Worm (Caenorhabditis elegans) whole organism, young adult: ENCODE data around the gene hrg-6.

Experiments used
- B0035.1 ChIP-seq: sonication (generic microtip); optimal IDR thresholded peaks from 2 replicates; lab custom pipeline; 2016; ENCODE audit warnings: missing genetic modification characterization, mild to moderate bottlenecking, missing compliant biosample characterization, missing genotype, missing genetic modification reagents
- B0261.1 ChIP-seq: sonication (generic microtip); optimal IDR thresholded peaks from 2 replicates; lab custom pipeline; 2016; ENCODE audit warnings: mild to moderate bottlenecking, missing genetic modification characterization, moderate library complexity, missing compliant biosample characterization
- B0336.3 ChIP-seq: fragments of 200-800 bp; sonication (Bioruptor generic); IDR thresholded peaks from 2 replicates; pipeline ENCODE4 v1.3.6; 2022; ENCODE audit warnings: missing genetic modification characterization, missing compliant biosample characterization
- C17E4.6 ChIP-seq: fragments of 200-800 bp; sonication (Bioruptor generic); IDR thresholded peaks from 2 replicates; pipeline ENCODE4 v1.3.6; 2022; ENCODE audit warnings: missing genetic modification reagents, missing genetic modification characterization, missing compliant biosample characterization
- F37B4.10 ChIP-seq: fragments of 200-800 bp; sonication (Bioruptor generic); IDR thresholded peaks from 2 replicates; pipeline ENCODE4 v1.3.6; 2022; ENCODE audit warnings: missing genetic modification characterization, missing compliant biosample characterization
- F49E8.2 ChIP-seq: sonication (generic microtip); optimal IDR thresholded peaks from 3 replicates; lab custom pipeline; 2017; ENCODE audit warnings: missing genetic modification characterization, mild to moderate bottlenecking, missing compliant biosample characterization, antibody characterized with exemption, moderate library complexity; ENCODE audit not compliant: insufficient read depth
- F57C9.4 ChIP-seq: sonication (generic microtip); optimal IDR thresholded peaks from 2 replicates; lab custom pipeline; 2017; ENCODE audit warnings: mild to moderate bottlenecking, missing genetic modification characterization, missing compliant biosample characterization
- K11D2.4 ChIP-seq: fragments of 200-800 bp; sonication (Bioruptor generic); IDR thresholded peaks from 2 replicates; pipeline ENCODE4 v1.3.6; 2022; ENCODE audit warnings: missing genetic modification reagents, missing genetic modification characterization, missing compliant biosample characterization
- Y67H2A.10 ChIP-seq: fragments of 200-800 bp; sonication (Bioruptor generic); conservative IDR thresholded peaks from 2 replicates; pipeline ENCODE4 v1.3.6; 2022; ENCODE audit warnings: missing genetic modification reagents, missing genetic modification characterization, missing compliant biosample characterization
- Y79H2A.3 ChIP-seq: fragments of 200-800 bp; sonication (Bioruptor generic); conservative IDR thresholded peaks from 2 replicates; pipeline ENCODE4 v1.3.6; 2022; ENCODE audit warnings: missing genetic modification reagents, missing genetic modification characterization, missing compliant biosample characterization
- ZK185.1 ChIP-seq: sonication (generic microtip); optimal IDR thresholded peaks from 2 replicates; lab custom pipeline; 2016; ENCODE audit warnings: mild to moderate bottlenecking, missing genetic modification characterization, missing compliant biosample characterization; ENCODE audit not compliant: poor library complexity, severe bottlenecking
- akir-1 ChIP-seq: fragments of 200-800 bp; sonication (Bioruptor generic); optimal IDR thresholded peaks from 2 replicates; lab custom pipeline; 2018; ENCODE audit warnings: mild to moderate bottlenecking, missing genetic modification characterization, moderate library complexity, missing compliant biosample characterization
- atf-7 ChIP-seq: sonication (generic microtip); optimal IDR thresholded peaks from 2 replicates; lab custom pipeline; 2017; ENCODE audit warnings: mild to moderate bottlenecking, missing genetic modification characterization, missing compliant biosample characterization
- athp-1 ChIP-seq: sonication (generic microtip); optimal IDR thresholded peaks from 2 replicates; lab custom pipeline; 2017; ENCODE audit warnings: mild to moderate bottlenecking, missing genetic modification characterization, missing compliant biosample characterization
- attf-3 ChIP-seq: fragments of 200-800 bp; sonication (Bioruptor generic); conservative IDR thresholded peaks from 2 replicates; pipeline ENCODE4 v1.3.6; 2022; ENCODE audit warnings: missing genetic modification reagents, missing genetic modification characterization, missing compliant biosample characterization
- bed-2 ChIP-seq: fragments of 200-800 bp; sonication (Bioruptor generic); IDR thresholded peaks from 2 replicates; pipeline ENCODE4 v1.3.6; 2022; ENCODE audit warnings: missing genetic modification reagents, missing genetic modification characterization, missing compliant biosample characterization
- cebp-1 ChIP-seq, 2 experiments: fragments of 200-800 bp in 1 of 2; sonication (Bioruptor generic) in 1 of 2; sonication (generic microtip) in 1 of 2; IDR thresholded peaks in 1 of 2; optimal IDR thresholded peaks in 1 of 2; 2 replicates each; pipeline versions ENCODE4 v1.3.6 to Lab custom; 2017 to 2022; ENCODE audit warnings: missing compliant biosample characterization in 2 of 2, missing genetic modification characterization in 2 of 2, mild to moderate bottlenecking in 1 of 2, missing genetic modification reagents in 1 of 2, moderate library complexity in 1 of 2
- cebp-2 ChIP-seq: fragments of 200-800 bp; sonication (Bioruptor generic); IDR thresholded peaks from 2 replicates; pipeline ENCODE4 v1.3.6; 2022; ENCODE audit warnings: missing genetic modification characterization, missing compliant biosample characterization
- ceh-27 ChIP-seq: fragments of 200-800 bp; sonication (Bioruptor generic); optimal IDR thresholded peaks from 2 replicates; lab custom pipeline; 2018; ENCODE audit warnings: mild to moderate bottlenecking, missing genetic modification characterization, moderate library complexity, missing compliant biosample characterization
- ceh-40 ChIP-seq: fragments of 200-800 bp; sonication (Bioruptor generic); IDR thresholded peaks from 2 replicates; pipeline ENCODE4 v1.3.6; 2022; ENCODE audit warnings: missing genetic modification characterization, missing compliant biosample characterization
- ceh-91 ChIP-seq: fragments of 200-800 bp; sonication (Bioruptor generic); IDR thresholded peaks from 2 replicates; pipeline ENCODE4 v1.3.6; 2022; ENCODE audit warnings: missing genetic modification reagents, missing genetic modification characterization, missing compliant biosample characterization
- die-1 ChIP-seq: sonication (generic microtip); optimal IDR thresholded peaks from 2 replicates; lab custom pipeline; 2016; ENCODE audit warnings: missing genotype, mild to moderate bottlenecking, missing genetic modification characterization, missing compliant biosample characterization
- dpff-1 ChIP-seq: sonication (generic microtip); optimal IDR thresholded peaks from 2 replicates; lab custom pipeline; 2017; ENCODE audit warnings: mild to moderate bottlenecking, missing genetic modification characterization, missing compliant biosample characterization
- efl-1 ChIP-seq: fragments of 150-350 bp; optimal IDR thresholded peaks from 2 replicates; lab custom pipeline; 2014; ENCODE audit warnings: missing biosample characterization, missing genetic modification reagents, missing genetic modification characterization
- egl-44 ChIP-seq: fragments of 200-800 bp; sonication (Bioruptor generic); IDR thresholded peaks from 2 replicates; pipeline ENCODE4 v1.3.6; 2022; ENCODE audit warnings: missing genetic modification reagents, missing genetic modification characterization, missing compliant biosample characterization
- fkh-3 ChIP-seq: sonication (generic microtip); optimal IDR thresholded peaks from 2 replicates; lab custom pipeline; 2016; ENCODE audit warnings: mild to moderate bottlenecking, missing genetic modification characterization, missing compliant biosample characterization
- gei-17 ChIP-seq: fragments of 200-800 bp; sonication (Bioruptor generic); optimal IDR thresholded peaks from 2 replicates; lab custom pipeline; 2018; ENCODE audit warnings: mild to moderate bottlenecking, missing genetic modification characterization, missing compliant biosample characterization
- him-1 ChIP-seq: sonication (generic microtip); optimal IDR thresholded peaks from 2 replicates; lab custom pipeline; 2016; ENCODE audit warnings: missing genotype, missing genetic modification reagents, missing genetic modification characterization, missing compliant biosample characterization
- hlh-12 ChIP-seq: sonication (generic microtip); optimal IDR thresholded peaks from 2 replicates; lab custom pipeline; 2016; ENCODE audit warnings: missing genetic modification characterization, missing compliant biosample characterization
- let-607 ChIP-seq, 2 experiments: fragments of 200-800 bp in 1 of 2; sonication (Bioruptor generic) in 1 of 2; sonication (generic microtip) in 1 of 2; optimal IDR thresholded peaks; 2 replicates each; lab custom pipeline; 2016 to 2018; ENCODE audit warnings: mild to moderate bottlenecking in 2 of 2, missing compliant biosample characterization in 2 of 2, missing genetic modification characterization in 2 of 2, moderate library complexity in 2 of 2, missing genotype in 1 of 2
- lin-54 ChIP-seq: fragments of 200-800 bp; sonication (Bioruptor generic); optimal IDR thresholded peaks from 2 replicates; lab custom pipeline; 2018; ENCODE audit warnings: mild to moderate bottlenecking, missing genetic modification characterization, missing compliant biosample characterization
- mel-28 ChIP-seq: sonication (generic microtip); optimal IDR thresholded peaks from 2 replicates; lab custom pipeline; 2016; ENCODE audit warnings: borderline replicate concordance, mild to moderate bottlenecking, missing genetic modification characterization, missing compliant biosample characterization
- mes-4 ChIP-seq: sonication (generic microtip); optimal IDR thresholded peaks from 2 replicates; lab custom pipeline; 2016; ENCODE audit warnings: missing genotype, missing genetic modification characterization, missing compliant biosample characterization
- mxl-1 ChIP-seq: sonication (generic microtip); optimal IDR thresholded peaks from 2 replicates; lab custom pipeline; 2016; ENCODE audit warnings: missing genetic modification characterization, missing compliant biosample characterization
- nhr-179 ChIP-seq: sonication (generic microtip); optimal IDR thresholded peaks from 2 replicates; lab custom pipeline; 2016; ENCODE audit warnings: mild to moderate bottlenecking, missing genetic modification characterization, missing compliant biosample characterization
- nhr-27 ChIP-seq: fragments of 200-800 bp; sonication (Bioruptor generic); optimal IDR thresholded peaks from 2 replicates; lab custom pipeline; 2018; ENCODE audit warnings: mild to moderate bottlenecking, missing genetic modification characterization, moderate library complexity, missing compliant biosample characterization
- nhr-80 ChIP-seq: sonication (generic microtip); optimal IDR thresholded peaks from 2 replicates; lab custom pipeline; 2016; ENCODE audit warnings: missing genetic modification characterization, missing compliant biosample characterization
- pha-4 ChIP-seq: fragments of 150-350 bp; sonication (generic microtip); optimal IDR thresholded peaks from 2 replicates; lab custom pipeline; 2014; ENCODE audit warnings: missing biosample characterization, missing genetic modification reagents, missing genetic modification characterization
- rpc-1 ChIP-seq, 2 experiments: fragments of 150-350 bp in 1 of 2; sonication (generic microtip) in 1 of 2; optimal IDR thresholded peaks; 2 replicates each; lab custom pipeline; 2014 to 2018; ENCODE audit warnings: missing biosample characterization in 1 of 2, missing genetic modification characterization in 1 of 2, missing genetic modification reagents in 1 of 2, missing genotype in 1 of 2
- sdz-38 ChIP-seq: sonication (generic microtip); optimal IDR thresholded peaks from 2 replicates; lab custom pipeline; 2016; ENCODE audit warnings: missing genotype, missing genetic modification characterization, missing compliant biosample characterization
- sptf-2 ChIP-seq: fragments of 200-800 bp; sonication (Bioruptor generic); optimal IDR thresholded peaks from 2 replicates; lab custom pipeline; 2018; ENCODE audit warnings: mild to moderate bottlenecking, missing genetic modification characterization, missing compliant biosample characterization
- tlf-1 ChIP-seq: fragments of 200-800 bp; sonication (Bioruptor generic); optimal IDR thresholded peaks from 2 replicates; lab custom pipeline; 2018; ENCODE audit warnings: mild to moderate bottlenecking, missing genetic modification characterization, missing compliant biosample characterization
- unc-62 ChIP-seq: fragments of 150-350 bp; optimal IDR thresholded peaks from 2 replicates; lab custom pipeline; 2014; ENCODE audit warnings: missing biosample characterization, missing genetic modification reagents, missing genetic modification characterization
- ztf-18 ChIP-seq: sonication (generic microtip); optimal IDR thresholded peaks from 2 replicates; lab custom pipeline; 2016; ENCODE audit warnings: missing genotype, mild to moderate bottlenecking, missing genetic modification characterization, missing compliant biosample characterization
- ztf-25 ChIP-seq: fragments of 200-800 bp; sonication (Bioruptor generic); IDR thresholded peaks from 2 replicates; pipeline ENCODE4 v1.3.6; 2022; ENCODE audit warnings: missing genetic modification reagents, missing genetic modification characterization, missing compliant biosample characterization
- ztf-28 ChIP-seq: fragments of 200-800 bp; sonication (Bioruptor generic); IDR thresholded peaks from 2 replicates; pipeline ENCODE4 v1.3.6; 2022; ENCODE audit warnings: missing genetic modification reagents, missing genetic modification characterization, missing compliant biosample characterization
- ztf-6 ChIP-seq: fragments of 200-800 bp; sonication (Bioruptor generic); IDR thresholded peaks from 2 replicates; pipeline ENCODE4 v1.3.6; 2022; ENCODE audit warnings: missing genetic modification reagents, missing genetic modification characterization, missing compliant biosample characterization

hrg-6 gene

DNA sequence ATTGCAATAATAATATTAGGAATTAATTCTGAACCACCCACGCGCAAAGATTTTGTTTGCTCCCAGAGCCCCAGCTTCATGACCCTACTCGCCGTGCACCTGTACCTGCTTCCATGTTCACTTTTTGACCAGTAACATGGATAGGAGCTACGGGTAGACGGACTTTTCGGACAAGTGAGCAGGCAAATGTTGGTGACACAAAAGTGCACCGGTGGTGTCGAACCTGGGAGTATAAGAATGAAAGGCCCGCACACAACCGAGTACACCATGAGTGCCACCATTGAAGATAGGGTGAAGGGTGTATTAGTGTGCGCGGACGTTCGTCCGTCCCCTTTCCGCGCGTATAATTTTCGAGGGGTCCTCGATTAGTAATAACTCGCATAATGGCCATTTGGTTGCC, 6.4 kb upstream of the hrg-6 start (continued):
- peak; percentile 51 for TF ChIP-seq nhr-179 (tag; lab: Kevin White, UChicago)
- TF ChIP-seq ZK185.1 (tag; lab: Kevin White, UChicago), result peak; percentile 88
- TF ChIP-seq sdz-38 (tag; lab: Kevin White, UChicago), result peak; percentile 64
- TF ChIP-seq lin-54, result peak; percentile 77
- TF ChIP-seq ceh-91 (GFP tag; lab: Robert Waterston, UW), result peak; percentile 47
- peak; percentile 25 for TF ChIP-seq nhr-80 (tag; lab: Kevin White, UChicago)
- TF ChIP-seq efl-1 (GFP tag; lab: Kevin White, UChicago), result peak; percentile 18
- peak; percentile 85 for TF ChIP-seq ceh-27
- TF ChIP-seq unc-62 (GFP tag; lab: Kevin White, UChicago), result no peak
- peak; percentile 96 for TF ChIP-seq fkh-3
- 0 out of 2 replicates have a peak, but pooled peaks have one; percentile 51 for TF ChIP-seq K11D2.4 (GFP tag; lab: Robert Waterston, UW)
- peak; percentile 79; the same call in 1 of the 2 replicates for TF ChIP-seq Y79H2A.3 (GFP tag; lab: Robert Waterston, UW)
- peak; percentile 43; the same call in 1 of the 2 replicates for TF ChIP-seq C17E4.6 (GFP tag; lab: Robert Waterston, UW)
- peak; percentile 88 for TF ChIP-seq F49E8.2 (tag; lab: Kevin White, UChicago)
- peak; percentile 97 for TF ChIP-seq sptf-2 (GFP tag; lab: Kevin White, UChicago)
- TF ChIP-seq let-607 (tag; optimal IDR thresholded peaks at IDR 0.05; lab: Kevin White, UChicago), result peak in 1 of 2 experiments; percentile 55
- TF ChIP-seq athp-1 (tag; lab: Kevin White, UChicago), result peak; percentile 93
- peak; percentile 95 for TF ChIP-seq mxl-1 (tag; lab: Kevin White, UChicago)
- peak; percentile 98 for TF ChIP-seq F37B4.10 (GFP tag; lab: Robert Waterston, UW)
- TF ChIP-seq die-1 (tag; lab: Kevin White, UChicago), result peak; percentile 97
- peak; percentile 78; the same call in 1 of the 2 replicates for TF ChIP-seq egl-44 (GFP tag; lab: Robert Waterston, UW)
- TF ChIP-seq cebp-2 (GFP tag; lab: Robert Waterston, UW), result peak; percentile 64; the same call in 1 of the 2 replicates
- peak; percentile 71 for TF ChIP-seq mel-28 (tag; lab: Kevin White, UChicago)
- no peak for TF ChIP-seq ztf-6 (GFP tag; lab: Robert Waterston, UW)
- TF ChIP-seq attf-3 (GFP tag; lab: Robert Waterston, UW), result peak; percentile 68
- peak; percentile 92 for TF ChIP-seq mes-4 (tag; lab: Kevin White, UChicago)
- TF ChIP-seq ceh-40 (GFP tag; lab: Robert Waterston, UW), result peak; percentile 92; the same call in 1 of the 2 replicates
- TF ChIP-seq nhr-27 (tag; lab: Kevin White, UChicago), result peak; percentile 84
- peak; percentile 72; the same call in 1 of the 2 replicates for TF ChIP-seq bed-2
- peak; percentile 90 for TF ChIP-seq B0336.3
- peak; percentile 82 for TF ChIP-seq F57C9.4 (tag; lab: Kevin White, UChicago)
- TF ChIP-seq akir-1, result peak; percentile 60
- peak; percentile 96 for TF ChIP-seq ztf-25
- TF ChIP-seq B0261.1, result peak; percentile 89
- no peak for TF ChIP-seq pha-4 (tag; lab: Kevin White, UChicago)
- TF ChIP-seq Y67H2A.10 (GFP tag; lab: Robert Waterston, UW), result no peak
- peak; percentile 86 for TF ChIP-seq dpff-1 (tag; lab: Kevin White, UChicago)
- peak; percentile 81 for TF ChIP-seq hlh-12 (tag; lab: Kevin White, UChicago)
- TF ChIP-seq B0035.1 (tag; lab: Kevin White, UChicago), result peak; percentile 84
- TF ChIP-seq him-1 (tag; lab: Kevin White, UChicago), result peak; percentile 82
- TF ChIP-seq gei-17 (GFP tag; lab: Kevin White, UChicago), result peak; percentile 29
- peak; percentile 56; the same call in 1 of the 2 replicates for TF ChIP-seq cebp-1 (GFP tag; IDR thresholded peaks at IDR 0.05; lab: Robert Waterston, UW)
- TF ChIP-seq cebp-1 (tag; optimal IDR thresholded peaks at IDR 0.05; lab: Kevin White, UChicago), result peak; percentile 81
- peak; percentile 82; the same call in 1 of the 2 replicates for TF ChIP-seq ztf-28 (GFP tag; lab: Robert Waterston, UW)
- peak; percentile 82 for TF ChIP-seq ztf-18 (tag; lab: Kevin White, UChicago)
- TF ChIP-seq atf-7 (tag; lab: Kevin White, UChicago), result peak; percentile 77
- TF ChIP-seq rpc-1 (optimal IDR thresholded peaks at IDR 0.05; lab: Kevin White, UChicago), result peak; percentile 80
- peak; percentile 99 for TF ChIP-seq rpc-1 (tag; optimal IDR thresholded peaks at IDR 0.05; lab: Kevin White, UChicago)
- TF ChIP-seq tlf-1 (GFP tag; lab: Kevin White, UChicago), result peak; percentile 70
